Worm (Caenorhabditis elegans) whole organism, L3 larva: ENCODE data around the gene spch-1.

Source experiments
- R02D3.7 ChIP-seq: fragments of 150-350 bp; optimal IDR thresholded peaks from 2 replicates; lab custom pipeline; 2014; ENCODE audit warnings: missing biosample characterization, missing genetic modification characterization
- nhr-28 ChIP-seq: fragments of 150-350 bp; optimal IDR thresholded peaks from 2 replicates; lab custom pipeline; 2014; ENCODE audit warnings: missing biosample characterization, missing genetic modification characterization
- unc-62 ChIP-seq: fragments of 150-350 bp; sonication (generic microtip); optimal IDR thresholded peaks from 4 replicates; lab custom pipeline; 2014; ENCODE audit warnings: missing biosample characterization, missing genetic modification reagents, missing genetic modification characterization

ce11 chrIV:10157489-10158088 is 46.2 kb upstream of the spch-1 start, which contains the start of gene ttr-53:
- no peak for TF ChIP-seq R02D3.7 (tag; lab: Kevin White, UChicago)
- no peak for TF ChIP-seq unc-62 (GFP tag; lab: Kevin White, UChicago)
- TF ChIP-seq nhr-28, result no peak
